Worm (Caenorhabditis elegans): ENCODE measurements around the gene Y50E8A.22.

Gene Y50E8A.22

ce11 chrV:14784787-14785186 is 35.9 kb upstream of the Y50E8A.22 start:
- TF ChIP-seq lin-13 (GFP tag; optimal IDR thresholded peaks at IDR 0.05): no peak
- TF ChIP-seq elt-3 (tag; optimal IDR thresholded peaks at IDR 0.05): no peak
- TF ChIP-seq lsy-2 (tag; optimal IDR thresholded peaks at IDR 0.05): no peak
- no peak for TF ChIP-seq nhr-12 (tag; optimal IDR thresholded peaks at IDR 0.05)
- TF ChIP-seq crh-2 (tag; optimal IDR thresholded peaks at IDR 0.05): no peak
- no peak for TF ChIP-seq R02D3.7 (tag; optimal IDR thresholded peaks at IDR 0.05)
- no peak for TF ChIP-seq mab-5 (tag; optimal IDR thresholded peaks at IDR 0.05)
- TF ChIP-seq nhr-10 (tag; optimal IDR thresholded peaks at IDR 0.05): no peak
- TF ChIP-seq gmeb-1 (tag; optimal IDR thresholded peaks at IDR 0.05): no peak
- no peak for TF ChIP-seq skn-1 (tag; optimal IDR thresholded peaks at IDR 0.05)
- no peak for TF ChIP-seq ceh-16 (tag; optimal IDR thresholded peaks at IDR 0.05)
- no peak for TF ChIP-seq zag-1 (tag; optimal IDR thresholded peaks at IDR 0.05)
- no peak for TF ChIP-seq nhr-11 (tag; optimal IDR thresholded peaks at IDR 0.05)
- no peak for TF ChIP-seq lin-11 (tag; optimal IDR thresholded peaks at IDR 0.05)
- TF ChIP-seq lin-39 (tag; optimal IDR thresholded peaks at IDR 0.05): no peak
- TF ChIP-seq unc-62 (GFP tag; optimal IDR thresholded peaks at IDR 0.05): no peak

- TF ChIP-seq lin-13 (GFP tag; optimal IDR thresholded peaks at IDR 0.05) (no peak), nhr-237 (tag; optimal IDR thresholded peaks at IDR 0.05) (no peak), blmp-1 (tag; optimal IDR thresholded peaks at IDR 0.05; ENCODE audit: insufficient read depth) (no peak), nhr-6 (tag; optimal IDR thresholded peaks at IDR 0.05) (no peak), nhr-77 (tag; optimal IDR thresholded peaks at IDR 0.05) (no peak), nhr-21 (tag; optimal IDR thresholded peaks at IDR 0.05) (no peak), gmeb-1 (tag; optimal IDR thresholded peaks at IDR 0.05) (no peak), peb-1 (tag; optimal IDR thresholded peaks at IDR 0.05) (no peak), egl-27 (tag; optimal IDR thresholded peaks at IDR 0.05) (no peak), elt-1 (tag; optimal IDR thresholded peaks at IDR 0.05) (no peak)
Measured at ce11 chrV:14784160-14784774, 35.4 kb upstream of the Y50E8A.22 start, which contains the start of gene Y50E8A.12. Gene Y50E8A.12 (minus strand): TSS chrV:14784210.

- no peak for TF ChIP-seq crh-2 (tag; optimal IDR thresholded peaks at IDR 0.05)
- no peak for TF ChIP-seq skn-1 (tag; optimal IDR thresholded peaks at IDR 0.05)
- TF ChIP-seq nhr-21 (tag; optimal IDR thresholded peaks at IDR 0.05): no peak
- TF ChIP-seq lsy-2 (tag; optimal IDR thresholded peaks at IDR 0.05): no peak
- no peak for TF ChIP-seq lin-39 (tag; optimal IDR thresholded peaks at IDR 0.05)
- TF ChIP-seq fos-1 (tag; optimal IDR thresholded peaks at IDR 0.05): no peak
- no peak for TF ChIP-seq ztf-11 (tag; optimal IDR thresholded peaks at IDR 0.05)
- TF ChIP-seq peb-1 (tag; optimal IDR thresholded peaks at IDR 0.05): no peak
- TF ChIP-seq nhr-129 (tag; optimal IDR thresholded peaks at IDR 0.05): no peak
- TF ChIP-seq nhr-12 (tag; optimal IDR thresholded peaks at IDR 0.05): no peak
- TF ChIP-seq F13H6.1 (tag; optimal IDR thresholded peaks at IDR 0.05): no peak
- TF ChIP-seq aly-2 (tag; optimal IDR thresholded peaks at IDR 0.05): no peak
- no peak for TF ChIP-seq zag-1 (tag; optimal IDR thresholded peaks at IDR 0.05)
- no peak for TF ChIP-seq ZK546.5 (tag; optimal IDR thresholded peaks at IDR 0.05)
- TF ChIP-seq sma-9 (GFP tag; optimal IDR thresholded peaks at IDR 0.05): no peak
- no peak for TF ChIP-seq sma-9 (tag; optimal IDR thresholded peaks at IDR 0.05)
- TF ChIP-seq dmd-4 (tag; optimal IDR thresholded peaks at IDR 0.05): no peak
- TF ChIP-seq ztf-1 (GFP tag; conservative IDR thresholded peaks at IDR 0.05): no peak
- no peak for TF ChIP-seq C34F6.9 (tag; optimal IDR thresholded peaks at IDR 0.05)
- no peak for TF ChIP-seq nhr-6 (tag; optimal IDR thresholded peaks at IDR 0.05)
Measured at ce11 chrV:14781130-14781529, 32.2 kb upstream of the Y50E8A.22 start, which contains the start of gene Y50E8A.11. Gene Y50E8A.11 (plus strand): TSS chrV:14781430.

- TF ChIP-seq ama-1 (optimal IDR thresholded peaks at IDR 0.05) (no peak), F13H6.1 (tag; optimal IDR thresholded peaks at IDR 0.05) (no peak), nhr-23 (tag; optimal IDR thresholded peaks at IDR 0.05) (no peak), mab-5 (tag; optimal IDR thresholded peaks at IDR 0.05) (no peak), nhr-77 (tag; optimal IDR thresholded peaks at IDR 0.05) (no peak), mdl-1 (tag; optimal IDR thresholded peaks at IDR 0.05) (no peak), snpc-4 (tag; optimal IDR thresholded peaks at IDR 0.05) (no peak), lin-11 (tag; optimal IDR thresholded peaks at IDR 0.05) (no peak), sma-9 (GFP tag; optimal IDR thresholded peaks at IDR 0.05) (no peak), sma-9 (tag; optimal IDR thresholded peaks at IDR 0.05) (no peak), nhr-12 (tag; optimal IDR thresholded peaks at IDR 0.05) (no peak)
Measured at ce11 chrV:14779644-14780043, 30.8 kb upstream of the Y50E8A.22 start, which contains the start of the genes scrm-7 and Y50E8A.10. Gene scrm-7 (minus strand): TSS chrV:14779744. Gene Y50E8A.10 (plus strand): TSS chrV:14779996.
